Worm (Caenorhabditis elegans): Measurements from ENCODE around the gene nhr-238.

- TF ChIP-seq pqm-1 (tag; optimal IDR thresholded peaks at IDR 0.05) (no peak), zip-5 (tag; optimal IDR thresholded peaks at IDR 0.05) (no peak), nhr-11 (tag; optimal IDR thresholded peaks at IDR 0.05) (no peak), ceh-14 (tag; optimal IDR thresholded peaks at IDR 0.05) (no peak), K02D7.2 (tag; optimal IDR thresholded peaks at IDR 0.05) (no peak), nfya-1 (tag; optimal IDR thresholded peaks at IDR 0.05) (no peak)
These were observed 34.6 kb downstream of the nhr-238 start for ce11 chrV:1594554-1595092.
